Fruit fly (Drosophila melanogaster) S2 (cell line): Measurements from ENCODE around the gene orb2.

Experiments
- CG8478 ChIP-seq: fragments of >200 bp; optimal IDR thresholded peaks from 2 replicates; lab custom pipeline; 2018
- CTCF ChIP-seq, 2 experiments: fragments of >200 bp; optimal IDR thresholded peaks; 2 replicates each; lab custom pipeline; 2018

- TF ChIP-seq CG8478 (lab: Kevin White, UChicago): no peak
- TF ChIP-seq CTCF (optimal IDR thresholded peaks at IDR 0.05; lab: Kevin White, UChicago): no peak
These were observed 12.2 kb upstream of the orb2 start, which contains the start of the genes CG5653 and CG5021 for dm6 chr3L:8966324-8967011.
